Worm (Caenorhabditis elegans): ENCODE data around the gene B0024.15.

DNA sequence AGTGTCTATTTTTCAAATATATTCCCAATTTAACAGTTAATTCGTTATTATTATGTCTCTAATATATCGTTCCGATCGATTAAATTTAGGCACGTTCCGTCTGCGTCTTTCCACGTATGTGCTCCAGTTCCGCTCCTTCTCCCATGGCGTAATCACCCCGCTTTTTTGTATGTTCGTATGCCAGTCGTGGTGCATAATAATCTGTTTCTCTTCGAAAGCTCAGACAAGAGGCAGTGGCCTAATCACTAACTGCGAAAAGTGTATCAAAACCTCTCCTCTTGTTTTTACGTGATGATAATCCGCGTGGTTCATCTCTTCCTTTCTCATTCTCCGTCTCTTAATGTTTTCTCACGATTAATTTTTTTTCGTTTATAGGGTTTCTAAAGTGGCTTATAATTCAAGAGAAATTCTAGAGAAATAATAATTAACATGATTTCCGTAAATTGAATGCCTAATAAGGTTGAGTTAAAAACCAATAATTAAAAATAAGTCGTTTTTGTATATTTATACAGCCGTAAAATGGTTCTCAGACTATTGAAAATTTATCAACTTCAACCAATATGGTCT lies 42.1 kb upstream of the B0024.15 start:
- TF ChIP-seq dao-5 (tag; optimal IDR thresholded peaks at IDR 0.05) (no peak), him-1 (tag; optimal IDR thresholded peaks at IDR 0.05) (no peak)
